Fruit fly (Drosophila melanogaster): ENCODE measurements around the gene CG14137.
A peak's percentile ranks its signal among the peaks of the same experiment; 100 is the strongest.

CG14137 gene

dm6 chr3L:11626229-11626826 lies 26.5 kb upstream of the CG14137 start, which contains the start of gene PCID2 (continued):
- no peak for TF ChIP-seq Mes4 (GFP tag; optimal IDR thresholded peaks at IDR 0.05)
- TF ChIP-seq Dll (GFP tag; IDR thresholded peaks at IDR 0.05; ENCODE audit: partially characterized antibody), result peak; percentile 87
- TF ChIP-seq Eip74EF (GFP tag; optimal IDR thresholded peaks at IDR 0.05), result no peak
- TF ChIP-seq Atf-2 (GFP tag; optimal IDR thresholded peaks at IDR 0.05), result no peak
- no peak for TF ChIP-seq lola (GFP tag; optimal IDR thresholded peaks at IDR 0.05)
- TF ChIP-seq twi (tag; optimal IDR thresholded peaks at IDR 0.05), result no peak
- peak; percentile 80 for TF ChIP-seq sna (GFP tag; IDR thresholded peaks at IDR 0.05; ENCODE audit: partially characterized antibody)
- no peak for TF ChIP-seq Atf3 (GFP tag; optimal IDR thresholded peaks at IDR 0.05)
- TF ChIP-seq E2f2 (GFP tag; IDR thresholded peaks at IDR 0.05), result peak; percentile 53; the same call in 1 of the 2 replicates
- no peak for TF ChIP-seq pho (GFP tag; optimal IDR thresholded peaks at IDR 0.05)
- no peak for TF ChIP-seq hth (optimal IDR thresholded peaks at IDR 0.05)
- no peak for TF ChIP-seq oc (tag; optimal IDR thresholded peaks at IDR 0.05)
- TF ChIP-seq scrt (GFP tag; optimal IDR thresholded peaks at IDR 0.05), result no peak
- TF ChIP-seq ewg (GFP tag; optimal IDR thresholded peaks at IDR 0.05), result no peak
- TF ChIP-seq br (optimal IDR thresholded peaks at IDR 0.05), result no peak
- TF ChIP-seq Meics (GFP tag; optimal IDR thresholded peaks at IDR 0.05), result no peak
- no peak for TF ChIP-seq CG12219 (GFP tag; optimal IDR thresholded peaks at IDR 0.05)
- TF ChIP-seq Bgb (GFP tag; IDR thresholded peaks at IDR 0.05; ENCODE audit: partially characterized antibody), result peak; percentile 74
- TF ChIP-seq hbn (GFP tag; IDR thresholded peaks at IDR 0.05; ENCODE audit: partially characterized antibody), result peak; percentile 73
- no peak for TF ChIP-seq pum (GFP tag; optimal IDR thresholded peaks at IDR 0.05)
- peak; percentile 84 for TF ChIP-seq CG34224 (GFP tag; IDR thresholded peaks at IDR 0.05; ENCODE audit: partially characterized antibody)
- peak; percentile 80 for TF ChIP-seq bbx (GFP tag; IDR thresholded peaks at IDR 0.05; ENCODE audit: partially characterized antibody)
- no peak for TF ChIP-seq CG14050 (GFP tag; IDR thresholded peaks at IDR 0.05)
- peak; percentile 79 for TF ChIP-seq knrl (GFP tag; IDR thresholded peaks at IDR 0.05; ENCODE audit: partially characterized antibody)
- no peak for TF ChIP-seq prd (optimal IDR thresholded peaks at IDR 0.05)
- no peak for TF ChIP-seq prd (GFP tag; IDR thresholded peaks at IDR 0.05)
- no peak for TF ChIP-seq Dad (GFP tag; optimal IDR thresholded peaks at IDR 0.05)
- TF ChIP-seq CG14441 (GFP tag; IDR thresholded peaks at IDR 0.05), result no peak
- TF ChIP-seq yki (optimal IDR thresholded peaks at IDR 0.05), result no peak
- no peak for TF ChIP-seq Poxn (GFP tag; IDR thresholded peaks at IDR 0.05)
- no peak for TF ChIP-seq CG7839 (tag; optimal IDR thresholded peaks at IDR 0.05)
- no peak for TF ChIP-seq CG11560 (tag; IDR thresholded peaks at IDR 0.05)
- TF ChIP-seq Abd-B (GFP tag; optimal IDR thresholded peaks at IDR 0.05), result no peak
- TF ChIP-seq grn (GFP tag; optimal IDR thresholded peaks at IDR 0.05), result no peak
- no peak for TF ChIP-seq CG14667 (GFP tag; IDR thresholded peaks at IDR 0.05)
- TF ChIP-seq CG10462 (GFP tag; optimal IDR thresholded peaks at IDR 0.05), result no peak
- TF ChIP-seq vnd (GFP tag; IDR thresholded peaks at IDR 0.05; ENCODE audit: partially characterized antibody), result peak; percentile 77
- TF ChIP-seq pita (GFP tag; optimal IDR thresholded peaks at IDR 0.05), result no peak
- TF ChIP-seq Ssrp (tag; optimal IDR thresholded peaks at IDR 0.05), result no peak
- TF ChIP-seq Hr39 (optimal IDR thresholded peaks at IDR 0.05), result no peak

- no peak for TF ChIP-seq CG6854 (GFP tag; optimal IDR thresholded peaks at IDR 0.05)
- no peak for TF ChIP-seq CG7357 (GFP tag; IDR thresholded peaks at IDR 0.05)
- TF ChIP-seq CG4730 (GFP tag; IDR thresholded peaks at IDR 0.05), result no peak
- peak; percentile 8 for TF ChIP-seq phol (tag; optimal IDR thresholded peaks at IDR 0.05)
- TF ChIP-seq so (GFP tag; IDR thresholded peaks at IDR 0.05), result no peak
- peak in 1 of 2 experiments; percentile 95 for TF ChIP-seq Hr78 (GFP tag; optimal IDR thresholded peaks at IDR 0.05)
Measured at dm6 chr3L:11625634-11626175, 25.8 kb upstream of the CG14137 start, which contains the start of gene CG6083. Gene CG6083 (minus strand): TSS chr3L:11626125.

Measured in whole organism, embryonic.